Worm (Caenorhabditis elegans) whole organism, L4 larva: ENCODE data around the gene F37C12.14.

Experiments used
- Y48G9A.11 ChIP-seq: fragments of 200-800 bp; sonication (Bioruptor generic); IDR thresholded peaks from 2 replicates; pipeline ENCODE4 v1.3.6; 2022; ENCODE audit warnings: missing genetic modification reagents, missing genetic modification characterization, missing compliant biosample characterization
- hlh-30 ChIP-seq: sonication (generic microtip); optimal IDR thresholded peaks from 2 replicates; lab custom pipeline; 2017; ENCODE audit warnings: antibody characterized with exemption, mild to moderate bottlenecking, missing genetic modification characterization, missing compliant biosample characterization; ENCODE audit not compliant: insufficient read depth
- jun-1 ChIP-seq: fragments of 150-350 bp; optimal IDR thresholded peaks from 2 replicates; lab custom pipeline; 2014; ENCODE audit warnings: missing biosample characterization, missing genetic modification reagents, missing genetic modification characterization
- lin-15B ChIP-seq: fragments of 150-350 bp; sonication (generic microtip); optimal IDR thresholded peaks from 3 replicates; lab custom pipeline; 2014; ENCODE audit warnings: missing biosample characterization, missing genetic modification characterization
- madf-5 ChIP-seq, 2 experiments: fragments of 200-800 bp; sonication (Bioruptor generic); IDR thresholded peaks; 2 replicates each; pipeline ENCODE4 v1.3.6; 2022; ENCODE audit warnings: missing compliant biosample characterization in 2 of 2, missing genetic modification characterization in 2 of 2
- nhr-237 ChIP-seq: sonication (generic microtip); optimal IDR thresholded peaks from 2 replicates; lab custom pipeline; 2017; ENCODE audit warnings: missing biosample characterization, missing genetic modification characterization
- pqm-1 ChIP-seq: sonication (generic microtip); optimal IDR thresholded peaks from 2 replicates; lab custom pipeline; 2017; ENCODE audit warnings: missing biosample characterization, missing genetic modification characterization
- unc-62 ChIP-seq, 3 experiments: fragments of 150-350 bp in 1 of 3; sonication (generic microtip); optimal IDR thresholded peaks in 2 of 3; peaks in 1 of 3; 1 replicate in 1 of 3; 2 replicates in 2 of 3; lab custom pipeline; 2014 to 2017; ENCODE audit warnings: missing biosample characterization in 3 of 3, missing genetic modification characterization in 3 of 3, missing genetic modification reagents in 3 of 3, missing genotype in 1 of 3
- zag-1 ChIP-seq: fragments of 150-350 bp; optimal IDR thresholded peaks from 2 replicates; lab custom pipeline; 2014; ENCODE audit warnings: missing biosample characterization, missing genetic modification characterization
- ztf-11 ChIP-seq: fragments of 150-350 bp; optimal IDR thresholded peaks from 2 replicates; lab custom pipeline; 2014; ENCODE audit warnings: missing biosample characterization, missing genetic modification characterization

ce11 chrIII:7221103-7221502, 35.7 kb upstream of the F37C12.14 start:
- TF ChIP-seq unc-62 (GFP tag; optimal IDR thresholded peaks at IDR 0.05 in 1 of 2; lab: Kevin White, UChicago) = no peak
- no peak for TF ChIP-seq unc-62 (tag; optimal IDR thresholded peaks at IDR 0.05; lab: Kevin White, UChicago)
- TF ChIP-seq hlh-30 (tag; lab: Kevin White, UChicago) = no peak
- TF ChIP-seq jun-1 (tag; lab: Kevin White, UChicago) = no peak
- TF ChIP-seq Y48G9A.11 = no peak
- no peak for TF ChIP-seq lin-15B
- no peak for TF ChIP-seq madf-5 (GFP tag; IDR thresholded peaks at IDR 0.05; lab: Robert Waterston, UW)
- TF ChIP-seq nhr-237 (tag; lab: Kevin White, UChicago) = no peak
- TF ChIP-seq pqm-1 (tag; lab: Kevin White, UChicago) = no peak
- no peak for TF ChIP-seq ztf-11 (tag; lab: Kevin White, UChicago)
- no peak for TF ChIP-seq zag-1 (tag; lab: Kevin White, UChicago)
